Worm (Caenorhabditis elegans) whole organism, L4 larva: ENCODE data around the gene mdt-1.2.
A peak's percentile ranks its signal among the peaks of the same experiment; 100 is the strongest.

Experiments
- F10B5.3 ChIP-seq: sonication (generic microtip); optimal IDR thresholded peaks from 2 replicates; lab custom pipeline; 2016; ENCODE audit warnings: mild to moderate bottlenecking, missing genetic modification characterization, missing compliant biosample characterization
- F44E2.7 ChIP-seq: fragments of 200-800 bp; sonication (Bioruptor generic); IDR thresholded peaks from 2 replicates; pipeline ENCODE4 v2.1.2; 2022; ENCODE audit warnings: missing genetic modification characterization, missing compliant biosample characterization
- Y5F2A.4 ChIP-seq: fragments of 200-800 bp; sonication (Bioruptor generic); optimal IDR thresholded peaks from 2 replicates; lab custom pipeline; 2018; ENCODE audit warnings: mild to moderate bottlenecking, missing genetic modification characterization, missing compliant biosample characterization
- Y75B8A.6 ChIP-seq: fragments of 200-800 bp; sonication (Bioruptor generic); IDR thresholded peaks from 2 replicates; pipeline ENCODE4 v1.3.6; 2022; ENCODE audit warnings: missing genetic modification reagents, missing genetic modification characterization, missing compliant biosample characterization
- aha-1 ChIP-seq: fragments of 150-350 bp; peaks from one replicate; lab custom pipeline; 2014; ENCODE audit warnings: missing biosample characterization, missing genetic modification characterization
- ceh-20 ChIP-seq: fragments of 200-800 bp; sonication (Bioruptor generic); IDR thresholded peaks from 2 replicates; pipeline ENCODE4 v1.3.6; 2022; ENCODE audit warnings: missing genetic modification reagents, missing genetic modification characterization, missing compliant biosample characterization
- daf-16 ChIP-seq, 3 experiments: sonication (generic microtip); optimal IDR thresholded peaks; 2 replicates each; lab custom pipeline; 2016 to 2017; ENCODE audit warnings: missing genetic modification characterization in 3 of 3, missing genetic modification reagents in 3 of 3, mild to moderate bottlenecking in 2 of 3, missing compliant biosample characterization in 2 of 3, missing biosample characterization in 1 of 3, moderate library complexity in 1 of 3
- dmd-6 ChIP-seq: fragments of 200-800 bp; sonication (Bioruptor generic); IDR thresholded peaks from 2 replicates; pipeline ENCODE4 v1.3.6; 2022; ENCODE audit warnings: missing genetic modification reagents, missing genetic modification characterization, missing compliant biosample characterization
- dmd-8 ChIP-seq: fragments of 200-800 bp; sonication (Bioruptor generic); IDR thresholded peaks from 2 replicates; pipeline ENCODE4 v1.3.6; 2022; ENCODE audit warnings: missing genetic modification characterization, missing compliant biosample characterization
- duxl-1 ChIP-seq: sonication (generic microtip); optimal IDR thresholded peaks from 2 replicates; lab custom pipeline; 2016; ENCODE audit warnings: mild to moderate bottlenecking, missing genetic modification characterization, moderate library complexity, missing compliant biosample characterization; ENCODE audit not compliant: poor library complexity
- dve-1 ChIP-seq: sonication (generic microtip); optimal IDR thresholded peaks from 2 replicates; lab custom pipeline; 2017; ENCODE audit warnings: antibody characterized with exemption, mild to moderate bottlenecking, missing genetic modification characterization, missing compliant biosample characterization; ENCODE audit not compliant: insufficient read depth
- egl-27 ChIP-seq: sonication (generic microtip); optimal IDR thresholded peaks from 3 replicates; lab custom pipeline; 2017; ENCODE audit warnings: missing biosample characterization, missing genetic modification reagents, missing genetic modification characterization
- hlh-11 ChIP-seq: fragments of 200-800 bp; sonication (Bioruptor generic); optimal IDR thresholded peaks from 2 replicates; lab custom pipeline; 2018; ENCODE audit warnings: mild to moderate bottlenecking, missing genetic modification characterization, missing compliant biosample characterization
- hlh-30 ChIP-seq: sonication (generic microtip); optimal IDR thresholded peaks from 2 replicates; lab custom pipeline; 2017; ENCODE audit warnings: antibody characterized with exemption, mild to moderate bottlenecking, missing genetic modification characterization, missing compliant biosample characterization; ENCODE audit not compliant: insufficient read depth
- lin-15B ChIP-seq: fragments of 150-350 bp; sonication (generic microtip); optimal IDR thresholded peaks from 3 replicates; lab custom pipeline; 2014; ENCODE audit warnings: missing biosample characterization, missing genetic modification characterization
- lir-3 ChIP-seq: sonication (generic microtip); optimal IDR thresholded peaks from 2 replicates; lab custom pipeline; 2016; ENCODE audit warnings: mild to moderate bottlenecking, missing genetic modification characterization, missing compliant biosample characterization
- mdt-29 ChIP-seq: fragments of 200-800 bp; sonication (Bioruptor generic); IDR thresholded peaks from 2 replicates; pipeline ENCODE4 v1.3.6; 2022; ENCODE audit warnings: missing genetic modification reagents, missing genetic modification characterization, missing compliant biosample characterization
- mep-1 ChIP-seq: fragments of 150-350 bp; sonication (generic microtip); optimal IDR thresholded peaks from 3 replicates; lab custom pipeline; 2014; ENCODE audit warnings: missing biosample characterization, missing genetic modification characterization
- nhr-10 ChIP-seq: fragments of 150-350 bp; optimal IDR thresholded peaks from 2 replicates; lab custom pipeline; 2014; ENCODE audit warnings: missing biosample characterization, missing genetic modification characterization
- nhr-102 ChIP-seq: sonication (generic microtip); optimal IDR thresholded peaks from 2 replicates; lab custom pipeline; 2016; ENCODE audit warnings: mild to moderate bottlenecking, missing genetic modification characterization, moderate library complexity, missing compliant biosample characterization
- nhr-28 ChIP-seq: fragments of 150-350 bp; optimal IDR thresholded peaks from 2 replicates; lab custom pipeline; 2014; ENCODE audit warnings: missing biosample characterization, missing genetic modification characterization
- nhr-42 ChIP-seq: fragments of 200-800 bp; sonication (Bioruptor generic); IDR thresholded peaks from 2 replicates; pipeline ENCODE4 v1.3.6; 2022; ENCODE audit warnings: missing genetic modification characterization, missing compliant biosample characterization
- nhr-48 ChIP-seq: sonication (generic microtip); optimal IDR thresholded peaks from 2 replicates; lab custom pipeline; 2016; ENCODE audit warnings: mild to moderate bottlenecking, missing genetic modification characterization, missing compliant biosample characterization
- pha-4 ChIP-seq, 2 experiments: fragments of 150-350 bp in 1 of 2; fragments of 200-800 bp in 1 of 2; sonication (Bioruptor generic) in 1 of 2; IDR thresholded peaks in 1 of 2; optimal IDR thresholded peaks in 1 of 2; 2 replicates each; pipeline versions ENCODE4 v1.3.6 to Lab custom; 2014 to 2022; ENCODE audit warnings: missing genetic modification characterization in 2 of 2, missing genetic modification reagents in 2 of 2, missing biosample characterization in 1 of 2, missing compliant biosample characterization in 1 of 2
- pqm-1 ChIP-seq: sonication (generic microtip); optimal IDR thresholded peaks from 2 replicates; lab custom pipeline; 2017; ENCODE audit warnings: missing biosample characterization, missing genetic modification characterization
- set-16 ChIP-seq: fragments of 200-800 bp; sonication (Bioruptor generic); IDR thresholded peaks from 2 replicates; pipeline ENCODE4 v1.3.6; 2022; ENCODE audit warnings: missing genetic modification reagents, missing genetic modification characterization, missing compliant biosample characterization
- snpc-4 ChIP-seq: fragments of 150-350 bp; optimal IDR thresholded peaks from 2 replicates; lab custom pipeline; 2014; ENCODE audit warnings: missing biosample characterization, missing genetic modification characterization
- tra-1 ChIP-seq: fragments of 200-800 bp; sonication (Bioruptor generic); IDR thresholded peaks from 2 replicates; pipeline ENCODE4 v1.3.6; 2022; ENCODE audit warnings: missing genetic modification reagents, missing genetic modification characterization, missing compliant biosample characterization
- unc-62 ChIP-seq, 3 experiments: fragments of 150-350 bp in 1 of 3; sonication (generic microtip); optimal IDR thresholded peaks in 2 of 3; peaks in 1 of 3; 1 replicate in 1 of 3; 2 replicates in 2 of 3; lab custom pipeline; 2014 to 2017; ENCODE audit warnings: missing biosample characterization in 3 of 3, missing genetic modification characterization in 3 of 3, missing genetic modification reagents in 3 of 3, missing genotype in 1 of 3
- vab-7 ChIP-seq: fragments of 200-800 bp; sonication (Bioruptor generic); IDR thresholded peaks from 2 replicates; pipeline ENCODE4 v1.3.6; 2022; ENCODE audit warnings: missing genetic modification reagents, missing genetic modification characterization, missing compliant biosample characterization
- zip-2 ChIP-seq: fragments of 150-350 bp; optimal IDR thresholded peaks from 2 replicates; lab custom pipeline; 2014; ENCODE audit warnings: missing biosample characterization, missing genetic modification characterization
- ztf-7 ChIP-seq: fragments of 150-350 bp; optimal IDR thresholded peaks from 2 replicates; lab custom pipeline; 2014; ENCODE audit warnings: missing biosample characterization, missing genetic modification characterization

The mdt-1.2 gene

ce11 chrX:17138060-17138557 is 13.2 kb upstream of the mdt-1.2 start, which contains the start of gene cnp-3 (continued):
- TF ChIP-seq unc-62 (GFP tag; optimal IDR thresholded peaks at IDR 0.05 in 1 of 2; lab: Kevin White, UChicago), result peak in 1 of 2 experiments; percentile 61
- no peak for TF ChIP-seq unc-62 (tag; optimal IDR thresholded peaks at IDR 0.05; lab: Kevin White, UChicago)
- no peak for TF ChIP-seq vab-7
- no peak for TF ChIP-seq Y75B8A.6 (GFP tag; lab: Robert Waterston, UW)
- TF ChIP-seq nhr-10, result no peak
- TF ChIP-seq, all 104 proteins: peak for 17

ce11 chrX:17139204-17139780 is 12.0 kb upstream of the mdt-1.2 start:
- TF ChIP-seq dmd-8 (GFP tag; lab: Robert Waterston, UW) (no peak), daf-16 (GFP tag; optimal IDR thresholded peaks at IDR 0.05; lab: Kevin White, UChicago) (no peak), daf-16 (tag; optimal IDR thresholded peaks at IDR 0.05; lab: Kevin White, UChicago) (peak; percentile 33), nhr-48 (tag; lab: Kevin White, UChicago) (peak; percentile 38), egl-27 (no peak), nhr-28 (peak; percentile 12), duxl-1 (tag; lab: Kevin White, UChicago) (peak; percentile 9), pqm-1 (tag; lab: Kevin White, UChicago) (peak; percentile 60), dmd-6 (peak; percentile 61), nhr-42 (GFP tag; lab: Robert Waterston, UW) (no peak), tra-1 (GFP tag; lab: Robert Waterston, UW) (0 out of 2 replicates have a peak, but pooled peaks have one; percentile 29), hlh-30 (tag; lab: Kevin White, UChicago) (peak; percentile 71), aha-1 (peak; percentile 93), dve-1 (tag; lab: Kevin White, UChicago) (peak; percentile 73), pha-4 (GFP tag; IDR thresholded peaks at IDR 0.05; lab: Robert Waterston, UW) (0 out of 2 replicates have a peak, but pooled peaks have one; percentile 21), pha-4 (tag; optimal IDR thresholded peaks at IDR 0.05; lab: Kevin White, UChicago) (no peak), mdt-29 (GFP tag; lab: Robert Waterston, UW) (peak; percentile 82), zip-2 (tag; lab: Kevin White, UChicago) (no peak), hlh-11 (peak; percentile 80), nhr-102 (tag; lab: Kevin White, UChicago) (peak; percentile 25)

ce11 chrX:17140447-17140846 is 10.9 kb upstream of the mdt-1.2 start:
- peak; percentile 2 for TF ChIP-seq mep-1 (tag; lab: Kevin White, UChicago)
- TF ChIP-seq set-16 (GFP tag; lab: Robert Waterston, UW), result no peak
- TF ChIP-seq snpc-4 (tag; lab: Kevin White, UChicago), result no peak
- no peak for TF ChIP-seq F44E2.7
- TF ChIP-seq aha-1, result peak; percentile 89
- no peak for TF ChIP-seq Y5F2A.4 (GFP tag; lab: Kevin White, UChicago)
- no peak for TF ChIP-seq lin-15B (tag; lab: Kevin White, UChicago)
- TF ChIP-seq F10B5.3 (tag; lab: Kevin White, UChicago), result no peak
- TF ChIP-seq ceh-20 (GFP tag; lab: Robert Waterston, UW), result no peak
- TF ChIP-seq hlh-11, result peak; percentile 21
- peak; percentile 28 for TF ChIP-seq dve-1 (tag; lab: Kevin White, UChicago)
- TF ChIP-seq lir-3 (tag; lab: Kevin White, UChicago), result no peak
- peak; percentile 43 for TF ChIP-seq ztf-7 (tag; lab: Kevin White, UChicago)
- no peak for TF ChIP-seq nhr-42 (GFP tag; lab: Robert Waterston, UW)
- peak; percentile 20 for TF ChIP-seq hlh-30 (tag; lab: Kevin White, UChicago)
- peak; percentile 58 for TF ChIP-seq nhr-28
- TF ChIP-seq daf-16 (GFP tag; optimal IDR thresholded peaks at IDR 0.05; lab: Kevin White, UChicago), result no peak
- TF ChIP-seq daf-16 (tag; optimal IDR thresholded peaks at IDR 0.05; lab: Kevin White, UChicago), result peak; percentile 98
- TF ChIP-seq Y75B8A.6 (GFP tag; lab: Robert Waterston, UW), result no peak
